In the genomic region with DNA sequence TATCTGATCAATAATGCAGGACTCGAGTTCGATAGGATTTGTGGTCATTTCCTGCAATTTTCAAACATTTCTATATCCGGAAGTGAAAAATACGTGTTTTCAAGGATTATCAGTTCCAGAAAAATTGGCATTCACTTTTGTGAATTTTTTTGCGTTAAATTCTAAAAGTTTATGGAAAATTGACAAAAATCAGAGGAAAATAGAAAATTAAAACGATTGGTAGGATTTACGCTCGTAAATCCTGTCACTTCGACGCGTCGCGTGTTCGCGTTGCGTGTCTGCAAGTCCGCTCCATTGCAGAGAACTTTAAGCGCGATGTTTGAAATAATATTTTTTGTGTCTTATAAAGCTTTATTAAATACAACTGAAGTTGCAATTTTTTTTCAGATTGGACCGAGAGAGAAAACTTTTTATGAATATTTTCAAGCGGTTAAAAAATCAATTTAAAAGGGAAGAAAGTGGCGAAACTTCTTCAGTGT, we compare ENCODE assay signal across 5 worm cellular contexts.
TF ChIP-seq lines count a peak whose summit lies in the region.

A gene (minus strand): TSS at position 51 of the 479 bp plus-strand sequence.

TF ChIP-seq in whole organism, L1 larva, 84 proteins besides CTCF, POLR2A, EP300 and RAD21 (continues in another document):
- TF ChIP-seq swsn-7 (tag; optimal IDR thresholded peaks at IDR 0.05; lab: Kevin White, UChicago) = peak; percentile 62
- TF ChIP-seq efl-1 (optimal IDR thresholded peaks at IDR 0.05; lab: Kevin White, UChicago) = peak; percentile 92 to 97
- TF ChIP-seq efl-1 (GFP tag; optimal IDR thresholded peaks at IDR 0.05 in 1 of 2; lab: Kevin White, UChicago) = peak; percentile 96 to 99
- peak; percentile 55 for TF ChIP-seq nhr-90 (tag; optimal IDR thresholded peaks at IDR 0.05; lab: Kevin White, UChicago; ENCODE audit: poor library complexity)
- no peak for TF ChIP-seq ces-1 (GFP tag; optimal IDR thresholded peaks at IDR 0.05; lab: Kevin White, UChicago)
- TF ChIP-seq elt-3 (tag; optimal IDR thresholded peaks at IDR 0.05; lab: Kevin White, UChicago) = peak in 3 of 6 experiments; percentile 59 to 93 (median 66)
- peak; percentile 84 for TF ChIP-seq rnt-1 (tag; optimal IDR thresholded peaks at IDR 0.05; lab: Kevin White, UChicago)
- peak; percentile 29 for TF ChIP-seq snpc-4 (tag; optimal IDR thresholded peaks at IDR 0.05; lab: Kevin White, UChicago)
- peak in 1 of 2 experiments; percentile 43 for TF ChIP-seq egl-27 (tag; optimal IDR thresholded peaks at IDR 0.05; lab: Kevin White, UChicago)
- no peak for TF ChIP-seq ets-5 (GFP tag; IDR thresholded peaks at IDR 0.05; lab: Robert Waterston, UW)
- TF ChIP-seq nhr-237 (tag; optimal IDR thresholded peaks at IDR 0.05; lab: Kevin White, UChicago) = peak; percentile 81
- TF ChIP-seq tbx-2 (tag; optimal IDR thresholded peaks at IDR 0.05; lab: Kevin White, UChicago) = peak; percentile 80
- TF ChIP-seq nhr-47 (tag; optimal IDR thresholded peaks at IDR 0.05; lab: Kevin White, UChicago) = peak; percentile 84
- no peak for TF ChIP-seq vab-15 (tag; optimal IDR thresholded peaks at IDR 0.05; lab: Kevin White, UChicago)
- no peak for TF ChIP-seq tlp-1 (tag; optimal IDR thresholded peaks at IDR 0.05; lab: Kevin White, UChicago)
- TF ChIP-seq hlh-4 (tag; optimal IDR thresholded peaks at IDR 0.05; lab: Kevin White, UChicago) = no peak
- TF ChIP-seq zag-1 (tag; optimal IDR thresholded peaks at IDR 0.05; lab: Kevin White, UChicago) = peak; percentile 49

TF ChIP-seq in whole organism, L3 larva, 47 proteins besides CTCF, POLR2A, EP300 and RAD21 (continues in another document):
- TF ChIP-seq jun-1 (tag; optimal IDR thresholded peaks at IDR 0.05; lab: Kevin White, UChicago) = peak; percentile 40
- peak; percentile 48 for TF ChIP-seq ceh-82 (tag; optimal IDR thresholded peaks at IDR 0.05; lab: Kevin White, UChicago)
- no peak for TF ChIP-seq fkh-2 (tag; optimal IDR thresholded peaks at IDR 0.05; lab: Kevin White, UChicago)
- no peak for TF ChIP-seq sea-2 (GFP tag; optimal IDR thresholded peaks at IDR 0.05; lab: Kevin White, UChicago)
- no peak for TF ChIP-seq mml-1 (tag; optimal IDR thresholded peaks at IDR 0.05; lab: Kevin White, UChicago)
- peak; percentile 3 for TF ChIP-seq pqm-1 (tag; optimal IDR thresholded peaks at IDR 0.05; lab: Kevin White, UChicago)
- no peak for TF ChIP-seq ceh-16 (tag; optimal IDR thresholded peaks at IDR 0.05; lab: Kevin White, UChicago)
- peak; percentile 91 for TF ChIP-seq nfya-1 (tag; optimal IDR thresholded peaks at IDR 0.05; lab: Kevin White, UChicago; ENCODE audit: insufficient read depth)
- TF ChIP-seq ztf-4 (tag; optimal IDR thresholded peaks at IDR 0.05; lab: Kevin White, UChicago) = no peak
- peak; percentile 31 for TF ChIP-seq elt-2 (tag; optimal IDR thresholded peaks at IDR 0.05; lab: Kevin White, UChicago)
- TF ChIP-seq lin-39 (tag; optimal IDR thresholded peaks at IDR 0.05; lab: Kevin White, UChicago) = peak; percentile 88
- no peak for TF ChIP-seq nhr-76 (tag; optimal IDR thresholded peaks at IDR 0.05; lab: Kevin White, UChicago)
- TF ChIP-seq nhr-67 (tag; optimal IDR thresholded peaks at IDR 0.05; lab: Kevin White, UChicago) = no peak
- no peak for TF ChIP-seq nhr-28 (tag; optimal IDR thresholded peaks at IDR 0.05; lab: Kevin White, UChicago)
- TF ChIP-seq ceh-28 (tag; optimal IDR thresholded peaks at IDR 0.05; lab: Kevin White, UChicago) = peak; percentile 59
- TF ChIP-seq egl-27 (tag; optimal IDR thresholded peaks at IDR 0.05; lab: Kevin White, UChicago) = no peak
- TF ChIP-seq egl-5 (tag; optimal IDR thresholded peaks at IDR 0.05; lab: Kevin White, UChicago) = peak; percentile 76
- TF ChIP-seq mdl-1 (tag; optimal IDR thresholded peaks at IDR 0.05; lab: Kevin White, UChicago) = no peak

TF ChIP-seq in whole organism, early embryonic, 17 proteins besides CTCF, POLR2A, EP300 and RAD21:
- TF ChIP-seq scrt-1 (GFP tag; IDR thresholded peaks at IDR 0.05; lab: Robert Waterston, UW) (no peak), ets-7 (tag; optimal IDR thresholded peaks at IDR 0.05; lab: Kevin White, UChicago) (no peak), pes-1 (GFP tag; IDR thresholded peaks at IDR 0.05; lab: Robert Waterston, UW) (0 out of 2 replicates have a peak, but pooled peaks have one; percentile 14), flt-1 (GFP tag; IDR thresholded peaks at IDR 0.05; lab: Robert Waterston, UW) (no peak), tbx-11 (GFP tag; IDR thresholded peaks at IDR 0.05; lab: Robert Waterston, UW) (no peak), hmbx-1 (tag; optimal IDR thresholded peaks at IDR 0.05; lab: Kevin White, UChicago) (no peak), sea-1 (GFP tag; conservative IDR thresholded peaks at IDR 0.05; lab: Robert Waterston, UW) (no peak), F13C5.2 (tag; optimal IDR thresholded peaks at IDR 0.05; lab: Kevin White, UChicago) (peak; percentile 71), tra-4 (tag; optimal IDR thresholded peaks at IDR 0.05; lab: Kevin White, UChicago) (no peak), ama-1 (optimal IDR thresholded peaks at IDR 0.05; lab: Kevin White, UChicago) (no peak), aly-1 (tag; optimal IDR thresholded peaks at IDR 0.05; lab: Kevin White, UChicago) (no peak)

TF ChIP-seq in whole organism, midembryonic, 9 proteins besides CTCF, POLR2A, EP300 and RAD21:
- TF ChIP-seq cog-1 (tag; optimal IDR thresholded peaks at IDR 0.05; lab: Kevin White, UChicago) (peak; percentile 63), ztf-23 (GFP tag; IDR thresholded peaks at IDR 0.05; lab: Robert Waterston, UW) (peak; percentile 51; the same call in 1 of the 2 replicates), flt-1 (GFP tag; IDR thresholded peaks at IDR 0.05; lab: Robert Waterston, UW) (peak; percentile 69), ztf-29 (GFP tag; IDR thresholded peaks at IDR 0.05; lab: Robert Waterston, UW) (no peak)

TF ChIP-seq in whole organism, young adult, 124 proteins besides CTCF, POLR2A, EP300 and RAD21:
- TF ChIP-seq madf-3 (GFP tag; IDR thresholded peaks at IDR 0.05; lab: Robert Waterston, UW) = peak; percentile 99
- no peak for TF ChIP-seq F10E7.11 (tag; optimal IDR thresholded peaks at IDR 0.05; lab: Kevin White, UChicago)
- TF ChIP-seq attf-5 (GFP tag; optimal IDR thresholded peaks at IDR 0.05; lab: Kevin White, UChicago) = peak; percentile 77
- TF ChIP-seq mcd-1 (GFP tag; IDR thresholded peaks at IDR 0.05; lab: Robert Waterston, UW) = peak; percentile 90
- TF ChIP-seq F23B12.7 (tag; optimal IDR thresholded peaks at IDR 0.05; lab: Kevin White, UChicago; ENCODE audit: insufficient read depth) = peak; percentile 48
- TF ChIP-seq sdz-38 (tag; optimal IDR thresholded peaks at IDR 0.05; lab: Kevin White, UChicago) = no peak
- TF ChIP-seq lir-1 (GFP tag; conservative IDR thresholded peaks at IDR 0.05; lab: Robert Waterston, UW) = no peak
- TF ChIP-seq ceh-27 (GFP tag; optimal IDR thresholded peaks at IDR 0.05; lab: Kevin White, UChicago) = peak; percentile 30
- TF ChIP-seq egl-44 (GFP tag; IDR thresholded peaks at IDR 0.05; lab: Robert Waterston, UW) = no peak
- no peak for TF ChIP-seq ztf-22 (GFP tag; optimal IDR thresholded peaks at IDR 0.05; lab: Kevin White, UChicago)
- TF ChIP-seq ceh-79 (tag; optimal IDR thresholded peaks at IDR 0.05; lab: Kevin White, UChicago) = no peak
- TF ChIP-seq ztf-25 (GFP tag; IDR thresholded peaks at IDR 0.05; lab: Robert Waterston, UW) = no peak
- TF ChIP-seq Y67H2A.10 (GFP tag; conservative IDR thresholded peaks at IDR 0.05; lab: Robert Waterston, UW) = no peak; the same call in 1 of the 2 replicates
- TF ChIP-seq unc-62 (GFP tag; optimal IDR thresholded peaks at IDR 0.05; lab: Kevin White, UChicago) = peak; percentile 47
- TF ChIP-seq lin-40 (tag; optimal IDR thresholded peaks at IDR 0.05; lab: Kevin White, UChicago) = peak; percentile 28
- no peak for TF ChIP-seq lsl-1 (GFP tag; optimal IDR thresholded peaks at IDR 0.05; lab: Kevin White, UChicago)
- TF ChIP-seq athp-1 (tag; optimal IDR thresholded peaks at IDR 0.05; lab: Kevin White, UChicago) = peak; percentile 23
- peak; percentile 13; the same call in 1 of the 2 replicates for TF ChIP-seq hmg-1.2 (GFP tag; IDR thresholded peaks at IDR 0.05; lab: Robert Waterston, UW)
- no peak for TF ChIP-seq hmg-20 (GFP tag; IDR thresholded peaks at IDR 0.05; lab: Robert Waterston, UW)
- no peak; the same call in 1 of the 2 replicates for TF ChIP-seq pbrm-1 (GFP tag; IDR thresholded peaks at IDR 0.05; lab: Robert Waterston, UW)
- peak; percentile 75 for TF ChIP-seq efl-1 (GFP tag; optimal IDR thresholded peaks at IDR 0.05; lab: Kevin White, UChicago)
- peak; percentile 68 for TF ChIP-seq ekl-4 (GFP tag; IDR thresholded peaks at IDR 0.05; lab: Robert Waterston, UW)
- TF ChIP-seq snpc-4 (GFP tag; optimal IDR thresholded peaks at IDR 0.05; lab: Kevin White, UChicago) = no peak
- TF ChIP-seq snpc-4 (tag; optimal IDR thresholded peaks at IDR 0.05; lab: Kevin White, UChicago) = peak in 1 of 4 experiments; percentile 45
- peak in 1 of 3 experiments; percentile 82 for TF ChIP-seq lin-35 (GFP tag; optimal IDR thresholded peaks at IDR 0.05; lab: Kevin White, UChicago)
- TF ChIP-seq rec-8 (tag; optimal IDR thresholded peaks at IDR 0.05; lab: Kevin White, UChicago) = no peak
- no peak for TF ChIP-seq attf-3 (GFP tag; conservative IDR thresholded peaks at IDR 0.05; lab: Robert Waterston, UW)
- peak; percentile 17; the same call in 1 of the 2 replicates for TF ChIP-seq rcor-1 (GFP tag; IDR thresholded peaks at IDR 0.05; lab: Robert Waterston, UW)
- TF ChIP-seq dpl-1 (GFP tag; optimal IDR thresholded peaks at IDR 0.05; lab: Kevin White, UChicago) = peak; percentile 71
- TF ChIP-seq mxl-1 (tag; optimal IDR thresholded peaks at IDR 0.05; lab: Kevin White, UChicago) = no peak
- no peak for TF ChIP-seq chd-7 (tag; optimal IDR thresholded peaks at IDR 0.05; lab: Kevin White, UChicago)
- TF ChIP-seq ceh-91 (GFP tag; IDR thresholded peaks at IDR 0.05; lab: Robert Waterston, UW) = 0 out of 2 replicates have a peak, but pooled peaks have one; percentile 44
- peak; percentile 3 for TF ChIP-seq tbp1 (GFP tag; optimal IDR thresholded peaks at IDR 0.05; lab: Kevin White, UChicago)
- TF ChIP-seq F49E8.2 (tag; optimal IDR thresholded peaks at IDR 0.05; lab: Kevin White, UChicago; ENCODE audit: insufficient read depth) = peak; percentile 5
- no peak for TF ChIP-seq Y53G8AR.9 (GFP tag; conservative IDR thresholded peaks at IDR 0.05; lab: Robert Waterston, UW)
- peak; percentile 89 for TF ChIP-seq lin-54 (GFP tag; optimal IDR thresholded peaks at IDR 0.05; lab: Kevin White, UChicago)
- peak; percentile 77 for TF ChIP-seq D2030.7 (GFP tag; IDR thresholded peaks at IDR 0.05; lab: Robert Waterston, UW)
- peak; percentile 16; the same call in 1 of the 2 replicates for TF ChIP-seq ceh-100 (GFP tag; IDR thresholded peaks at IDR 0.05; lab: Robert Waterston, UW)
- peak; percentile 47; the same call in 1 of the 2 replicates for TF ChIP-seq nfyb-1 (GFP tag; IDR thresholded peaks at IDR 0.05; lab: Robert Waterston, UW)
- TF ChIP-seq him-1 (tag; optimal IDR thresholded peaks at IDR 0.05; lab: Kevin White, UChicago) = no peak
